Fruit fly (Drosophila melanogaster): ENCODE measurements around the gene Snmp2.

DNA sequence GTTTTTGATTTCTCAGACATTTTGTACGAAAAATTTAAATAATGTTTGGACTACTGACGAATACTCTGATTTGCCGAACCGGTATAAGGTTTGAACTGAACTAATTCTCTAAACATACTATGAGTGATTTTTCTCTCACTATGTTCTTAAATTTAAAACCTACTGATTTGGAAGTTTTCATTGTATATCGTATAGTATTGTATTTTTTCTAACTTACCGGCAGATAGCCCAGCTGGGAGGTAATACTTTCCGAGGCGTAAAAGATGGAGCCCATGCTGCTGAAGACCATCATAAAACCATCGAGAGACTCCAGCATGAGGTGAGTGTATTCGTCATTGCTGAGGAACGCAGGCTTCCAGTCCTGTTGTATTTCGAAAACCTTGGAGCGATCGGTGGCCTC, 25.4 kb upstream of the Snmp2 start, which contains the start of gene CG32371:
- no peak for TF ChIP-seq usp (GFP tag; optimal IDR thresholded peaks at IDR 0.05)
- no peak for TF ChIP-seq tai (GFP tag; optimal IDR thresholded peaks at IDR 0.05)
- TF ChIP-seq Dfd (GFP tag; optimal IDR thresholded peaks at IDR 0.05), result no peak
- no peak for TF ChIP-seq Rel (GFP tag; optimal IDR thresholded peaks at IDR 0.05)
- no peak for TF ChIP-seq Rel (tag; optimal IDR thresholded peaks at IDR 0.05)
- no peak for TF ChIP-seq br (GFP tag; optimal IDR thresholded peaks at IDR 0.05)
